Worm (Caenorhabditis elegans): Measurements from ENCODE around the gene Y47D3A.20.

DNA sequence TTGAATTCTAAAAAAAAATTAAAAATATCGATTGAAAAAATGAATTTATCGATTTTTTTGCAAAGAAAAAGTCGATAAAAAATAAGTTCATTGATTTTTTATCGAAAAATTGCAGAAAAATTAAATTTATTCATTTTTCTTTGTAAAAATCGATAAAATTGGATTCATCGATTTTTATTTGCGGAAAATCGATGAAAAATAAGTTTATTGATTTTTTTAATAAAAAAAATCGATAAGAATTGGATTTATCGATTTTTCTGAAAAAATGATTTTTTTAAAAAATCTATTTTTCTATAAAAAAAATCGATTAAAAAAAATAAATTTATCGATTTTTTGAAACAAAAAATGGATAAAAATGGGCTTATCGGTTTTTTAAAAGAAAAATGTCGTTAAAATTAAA is 5.1 kb downstream of the Y47D3A.20 start:
- TF ChIP-seq K12H6.12 (tag; optimal IDR thresholded peaks at IDR 0.05) (no peak), attf-5 (GFP tag; optimal IDR thresholded peaks at IDR 0.05) (no peak), chd-7 (tag; optimal IDR thresholded peaks at IDR 0.05) (no peak), bed-2 (GFP tag; IDR thresholded peaks at IDR 0.05) (no peak)

All from whole organism, young adult.